Fruit fly (Drosophila melanogaster): ENCODE measurements around the gene sba.

sba gene

dm6 chr3R:23874198-23874597 is 48.6 kb downstream of the sba start (continued):
- TF ChIP-seq Hr3 (GFP tag; optimal IDR thresholded peaks at IDR 0.05) (no peak), CG30431 (GFP tag; optimal IDR thresholded peaks at IDR 0.05) (no peak), slou (GFP tag; optimal IDR thresholded peaks at IDR 0.05) (no peak), prd (optimal IDR thresholded peaks at IDR 0.05) (no peak), prd (GFP tag; IDR thresholded peaks at IDR 0.05) (peak; percentile 52; the same call in 2 of the 3 replicates), ci (GFP tag; IDR thresholded peaks at IDR 0.05) (peak; percentile 7; the same call in 1 of the 3 replicates), Atf-2 (GFP tag; optimal IDR thresholded peaks at IDR 0.05) (no peak), zfh1 (GFP tag; IDR thresholded peaks at IDR 0.05) (peak; percentile 40; the same call in 1 of the 3 replicates), CG6689 (GFP tag; IDR thresholded peaks at IDR 0.05) (0 out of 2 replicates have a peak, but pooled peaks have one; percentile 10), CG15479 (GFP tag; optimal IDR thresholded peaks at IDR 0.05) (no peak), Dfd (GFP tag; optimal IDR thresholded peaks at IDR 0.05) (no peak), gem (tag; optimal IDR thresholded peaks at IDR 0.05) (peak; percentile 37), gcm2 (GFP tag; optimal IDR thresholded peaks at IDR 0.05) (no peak), Hsf (GFP tag; optimal IDR thresholded peaks at IDR 0.05) (peak; percentile 4), phol (tag; optimal IDR thresholded peaks at IDR 0.05) (peak; percentile 25), zf30C (GFP tag; optimal IDR thresholded peaks at IDR 0.05) (peak; percentile 9), Sox102F (GFP tag; optimal IDR thresholded peaks at IDR 0.05) (peak; percentile 24), CG11504 (tag; optimal IDR thresholded peaks at IDR 0.05) (peak; percentile 38)

- TF ChIP-seq CG2120 (GFP tag; optimal IDR thresholded peaks at IDR 0.05) (no peak), CG33557 (GFP tag; optimal IDR thresholded peaks at IDR 0.05) (peak; percentile 4), phol (tag; optimal IDR thresholded peaks at IDR 0.05) (peak; percentile 59), chinmo (GFP tag; IDR thresholded peaks at IDR 0.05; ENCODE audit: partially characterized antibody) (no peak), Hsf (GFP tag; optimal IDR thresholded peaks at IDR 0.05) (peak; percentile 34), exex (tag; optimal IDR thresholded peaks at IDR 0.05) (peak; percentile 31), CG17829 (tag; optimal IDR thresholded peaks at IDR 0.05) (peak; percentile 40), tna (GFP tag; IDR thresholded peaks at IDR 0.05; ENCODE audit: partially characterized antibody) (no peak), lola (GFP tag; optimal IDR thresholded peaks at IDR 0.05) (peak in 1 of 3 experiments; percentile 61), CG12236 (GFP tag; optimal IDR thresholded peaks at IDR 0.05) (peak; percentile 1), usp (GFP tag; optimal IDR thresholded peaks at IDR 0.05) (no peak), Fer2 (tag; optimal IDR thresholded peaks at IDR 0.05) (no peak), Bgb (GFP tag; IDR thresholded peaks at IDR 0.05; ENCODE audit: partially characterized antibody) (no peak), Sox100B (GFP tag; optimal IDR thresholded peaks at IDR 0.05) (peak; percentile 37), dmrt11E (tag; optimal IDR thresholded peaks at IDR 0.05) (peak; percentile 58), row (GFP tag; IDR thresholded peaks at IDR 0.05) (peak; percentile 66), CG17328 (GFP tag; IDR thresholded peaks at IDR 0.05) (peak; percentile 46; the same call in 1 of the 2 replicates), NC2β (GFP tag; optimal IDR thresholded peaks at IDR 0.05) (peak; percentile 27), gsb-n (tag; optimal IDR thresholded peaks at IDR 0.05) (peak; percentile 14), CG8765 (GFP tag; IDR thresholded peaks at IDR 0.05) (no peak), CG1233 (GFP tag; optimal IDR thresholded peaks at IDR 0.05) (peak; percentile 24), CG1529 (GFP tag; optimal IDR thresholded peaks at IDR 0.05) (peak; percentile 0), CG10209 (GFP tag; optimal IDR thresholded peaks at IDR 0.05) (peak; percentile 43), zen2 (GFP tag; IDR thresholded peaks at IDR 0.05; ENCODE audit: partially characterized antibody) (no peak), Hr3 (GFP tag; optimal IDR thresholded peaks at IDR 0.05) (peak; percentile 33), HLH3B (GFP tag; IDR thresholded peaks at IDR 0.05) (peak; percentile 35; the same call in 1 of the 2 replicates), pzg (GFP tag; optimal IDR thresholded peaks at IDR 0.05) (no peak), CG31441 (GFP tag; IDR thresholded peaks at IDR 0.05) (peak; percentile 48), Sox102F (GFP tag; optimal IDR thresholded peaks at IDR 0.05) (peak; percentile 66), trem (tag; optimal IDR thresholded peaks at IDR 0.05) (peak; percentile 17), oc (tag; optimal IDR thresholded peaks at IDR 0.05) (peak; percentile 19), shn (GFP tag; optimal IDR thresholded peaks at IDR 0.05) (peak; percentile 3), CG10366 (GFP tag; IDR thresholded peaks at IDR 0.05) (peak; percentile 34; the same call in 1 of the 2 replicates), Oli (tag; optimal IDR thresholded peaks at IDR 0.05) (peak; percentile 47)
Observed at dm6 chr3R:23872606-23873192, 50.1 kb downstream of the sba start.

All from whole organism, embryonic.